Worm (Caenorhabditis elegans) whole organism, late embryonic: ENCODE data around the gene obr-2.

Experiments used
- C38D4.7 ChIP-seq: fragments of 200-800 bp; sonication (Bioruptor generic); optimal IDR thresholded peaks from 2 replicates; lab custom pipeline; 2018; ENCODE audit warnings: mild to moderate bottlenecking, missing genetic modification characterization, moderate library complexity, missing compliant biosample characterization
- F13H6.1 ChIP-seq: sonication (generic microtip); optimal IDR thresholded peaks from 2 replicates; lab custom pipeline; 2016; ENCODE audit warnings: missing genetic modification characterization, missing compliant biosample characterization
- K02D7.2 ChIP-seq: sonication (generic microtip); optimal IDR thresholded peaks from 2 replicates; lab custom pipeline; 2017; ENCODE audit warnings: mild to moderate bottlenecking, missing genetic modification characterization, missing compliant biosample characterization
- T23F11.4 ChIP-seq: fragments of 200-800 bp; sonication (Bioruptor generic); optimal IDR thresholded peaks from 2 replicates; lab custom pipeline; 2018; ENCODE audit warnings: mild to moderate bottlenecking, missing genetic modification characterization, missing compliant biosample characterization
- ama-1 ChIP-seq: fragments of 150-350 bp; optimal IDR thresholded peaks from 2 replicates; lab custom pipeline; 2014
- ceh-14 ChIP-seq: sonication (generic microtip); optimal IDR thresholded peaks from 2 replicates; lab custom pipeline; 2016; ENCODE audit warnings: missing genotype, missing genetic modification characterization, missing compliant biosample characterization
- ceh-18 ChIP-seq: sonication (generic microtip); optimal IDR thresholded peaks from 2 replicates; lab custom pipeline; 2016; ENCODE audit warnings: missing genetic modification characterization, missing compliant biosample characterization
- ceh-34 ChIP-seq: sonication (generic microtip); optimal IDR thresholded peaks from 2 replicates; lab custom pipeline; 2016; ENCODE audit warnings: mild to moderate bottlenecking, missing genetic modification characterization, missing compliant biosample characterization
- ceh-45 ChIP-seq: fragments of 200-800 bp; sonication (Bioruptor generic); IDR thresholded peaks from 2 replicates; pipeline ENCODE4 v1.3.6; 2022; ENCODE audit warnings: missing genetic modification reagents, missing genetic modification characterization, missing compliant biosample characterization
- ceh-6 ChIP-seq: fragments of 200-800 bp; sonication (Bioruptor generic); optimal IDR thresholded peaks from 2 replicates; lab custom pipeline; 2018; ENCODE audit warnings: mild to moderate bottlenecking, missing genetic modification characterization, missing compliant biosample characterization
- ceh-9 ChIP-seq: sonication (generic microtip); optimal IDR thresholded peaks from 2 replicates; lab custom pipeline; 2016; ENCODE audit warnings: mild to moderate bottlenecking, missing genetic modification characterization, inconsistent platforms, missing compliant biosample characterization
- dmd-4 ChIP-seq: sonication (generic microtip); optimal IDR thresholded peaks from 2 replicates; lab custom pipeline; 2016; ENCODE audit warnings: borderline replicate concordance, missing genetic modification characterization, missing compliant biosample characterization
- elt-2 ChIP-seq: sonication (generic microtip); optimal IDR thresholded peaks from 2 replicates; lab custom pipeline; 2016; ENCODE audit warnings: missing genetic modification reagents, missing genetic modification characterization, missing compliant biosample characterization
- eyg-1 ChIP-seq: sonication (generic microtip); optimal IDR thresholded peaks from 2 replicates; lab custom pipeline; 2016; ENCODE audit warnings: missing genotype, missing genetic modification characterization, missing compliant biosample characterization
- fax-1 ChIP-seq: sonication (generic microtip); optimal IDR thresholded peaks from 2 replicates; lab custom pipeline; 2016; ENCODE audit warnings: missing genotype, missing genetic modification characterization, missing compliant biosample characterization
- fkh-10 ChIP-seq: fragments of 150-350 bp; optimal IDR thresholded peaks from 2 replicates; lab custom pipeline; 2014; ENCODE audit warnings: missing biosample characterization, missing genetic modification reagents, missing genetic modification characterization
- fkh-6 ChIP-seq: sonication (generic microtip); optimal IDR thresholded peaks from 2 replicates; lab custom pipeline; 2016; ENCODE audit warnings: missing genetic modification characterization, missing compliant biosample characterization
- gmeb-2 ChIP-seq: sonication (generic microtip); optimal IDR thresholded peaks from 2 replicates; lab custom pipeline; 2016; ENCODE audit warnings: missing genetic modification characterization, inconsistent platforms, missing compliant biosample characterization
- hlh-30 ChIP-seq: sonication (generic microtip); optimal IDR thresholded peaks from 2 replicates; lab custom pipeline; 2017; ENCODE audit warnings: antibody characterized with exemption, missing genetic modification characterization, missing compliant biosample characterization; ENCODE audit not compliant: insufficient read depth
- hlh-6 ChIP-seq: sonication (generic microtip); optimal IDR thresholded peaks from 2 replicates; lab custom pipeline; 2016; ENCODE audit warnings: missing genotype, missing genetic modification characterization, missing compliant biosample characterization
- lin-11 ChIP-seq: fragments of 200-800 bp; sonication (Bioruptor generic); optimal IDR thresholded peaks from 2 replicates; lab custom pipeline; 2018; ENCODE audit warnings: mild to moderate bottlenecking, missing genetic modification characterization, missing compliant biosample characterization
- madf-2 ChIP-seq: sonication (generic microtip); optimal IDR thresholded peaks from 2 replicates; lab custom pipeline; 2017; ENCODE audit warnings: missing genetic modification characterization, missing compliant biosample characterization
- nhr-11 ChIP-seq: fragments of 150-350 bp; optimal IDR thresholded peaks from 2 replicates; lab custom pipeline; 2014; ENCODE audit warnings: missing biosample characterization, missing genetic modification characterization
- npax-4 ChIP-seq: sonication (generic microtip); optimal IDR thresholded peaks from 2 replicates; lab custom pipeline; 2016; ENCODE audit warnings: missing genetic modification characterization, missing compliant biosample characterization
- pat-9 ChIP-seq: fragments of 200-800 bp; sonication (Bioruptor generic); optimal IDR thresholded peaks from 2 replicates; lab custom pipeline; 2018; ENCODE audit warnings: mild to moderate bottlenecking, missing genetic modification characterization, moderate library complexity, missing compliant biosample characterization
- pax-1 ChIP-seq: fragments of 150-350 bp; optimal IDR thresholded peaks from 2 replicates; lab custom pipeline; 2014; ENCODE audit warnings: missing biosample characterization, missing genetic modification characterization
- pqm-1 ChIP-seq: sonication (generic microtip); optimal IDR thresholded peaks from 2 replicates; lab custom pipeline; 2016; ENCODE audit warnings: missing genetic modification characterization, missing compliant biosample characterization
- pros-1 ChIP-seq: fragments of 150-350 bp; optimal IDR thresholded peaks from 2 replicates; lab custom pipeline; 2014; ENCODE audit warnings: missing biosample characterization, missing genetic modification reagents, missing genetic modification characterization
- sdc-2 ChIP-seq: sonication (generic microtip); optimal IDR thresholded peaks from 2 replicates; lab custom pipeline; 2016; ENCODE audit warnings: missing genotype, missing genetic modification characterization, missing compliant biosample characterization
- sox-2 ChIP-seq: fragments of 200-800 bp; sonication (Bioruptor generic); IDR thresholded peaks from 2 replicates; pipeline ENCODE4 v1.3.6; 2022; ENCODE audit warnings: missing genetic modification reagents, missing genetic modification characterization, missing compliant biosample characterization
- sox-4 ChIP-seq: sonication (generic microtip); optimal IDR thresholded peaks from 2 replicates; lab custom pipeline; 2017; ENCODE audit warnings: mild to moderate bottlenecking, missing genetic modification characterization, inconsistent platforms, missing compliant biosample characterization
- syd-9 ChIP-seq: sonication (generic microtip); optimal IDR thresholded peaks from 2 replicates; lab custom pipeline; 2016; ENCODE audit warnings: mild to moderate bottlenecking, missing genetic modification characterization, moderate library complexity, missing compliant biosample characterization
- tbx-2 ChIP-seq: sonication (generic microtip); optimal IDR thresholded peaks from 2 replicates; lab custom pipeline; 2016; ENCODE audit warnings: missing genetic modification characterization, missing compliant biosample characterization
- ttx-3 ChIP-seq: sonication (generic microtip); optimal IDR thresholded peaks from 2 replicates; lab custom pipeline; 2016; ENCODE audit warnings: missing genetic modification reagents, missing genetic modification characterization, missing compliant biosample characterization
- unc-42 ChIP-seq: sonication (generic microtip); optimal IDR thresholded peaks from 2 replicates; lab custom pipeline; 2016; ENCODE audit warnings: missing genotype, missing genetic modification characterization, missing compliant biosample characterization
- zip-5 ChIP-seq: sonication (generic microtip); optimal IDR thresholded peaks from 2 replicates; lab custom pipeline; 2016; ENCODE audit warnings: missing genetic modification characterization, missing compliant biosample characterization

Gene obr-2

DNA sequence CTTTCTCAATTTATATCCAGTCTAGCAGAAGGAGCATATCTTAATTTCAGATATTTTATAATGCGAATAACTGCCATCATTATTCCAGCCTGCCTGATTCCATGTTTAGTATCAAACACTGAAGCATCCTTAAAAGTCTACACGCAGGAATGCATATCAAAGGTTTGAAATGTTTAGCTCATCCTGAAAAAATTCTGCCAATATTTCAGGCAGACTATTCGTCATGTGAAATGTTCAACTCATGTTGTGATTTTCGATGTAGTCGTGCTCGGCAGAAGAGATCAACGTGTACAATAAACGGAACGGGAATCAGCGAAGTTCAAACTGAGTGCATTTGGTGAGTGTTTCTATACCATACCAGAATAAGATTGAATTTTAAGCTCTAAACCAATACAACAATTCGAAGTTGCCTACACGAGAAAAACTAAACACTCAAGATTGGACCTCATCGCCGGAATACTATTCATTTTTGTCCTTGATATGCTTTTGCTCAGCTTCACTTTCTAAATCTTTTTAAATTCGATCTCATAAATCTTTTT is 14.5 kb downstream of the obr-2 start, which contains the start of gene T01C3.11:
Gene T01C3.11 (plus strand): TSS at position 51 of the 539 bp plus-strand sequence.
- TF ChIP-seq madf-2 (tag; lab: Kevin White, UChicago) = no peak
- TF ChIP-seq ceh-6 (GFP tag; lab: Kevin White, UChicago) = no peak
- no peak for TF ChIP-seq npax-4 (tag; lab: Kevin White, UChicago)
- no peak for TF ChIP-seq ceh-9 (tag; lab: Kevin White, UChicago)
- TF ChIP-seq gmeb-2 (tag; lab: Kevin White, UChicago) = no peak
- no peak for TF ChIP-seq sdc-2
- TF ChIP-seq ama-1 (lab: Kevin White, UChicago) = no peak
- no peak for TF ChIP-seq nhr-11 (tag; lab: Kevin White, UChicago)
- no peak for TF ChIP-seq fkh-6 (tag; lab: Kevin White, UChicago)
- TF ChIP-seq ttx-3 = no peak
- TF ChIP-seq syd-9 (tag; lab: Kevin White, UChicago) = no peak
- no peak for TF ChIP-seq zip-5 (tag; lab: Kevin White, UChicago)
- no peak for TF ChIP-seq K02D7.2 (tag; lab: Kevin White, UChicago)
- TF ChIP-seq ceh-18 (tag; lab: Kevin White, UChicago) = no peak
- no peak for TF ChIP-seq pros-1 (tag; lab: Kevin White, UChicago)
- no peak for TF ChIP-seq dmd-4
- TF ChIP-seq ceh-14 (tag; lab: Kevin White, UChicago) = no peak
- TF ChIP-seq fax-1 (tag; lab: Kevin White, UChicago) = no peak
- TF ChIP-seq hlh-30 (tag; lab: Kevin White, UChicago) = no peak
- no peak for TF ChIP-seq C38D4.7 (GFP tag; lab: Kevin White, UChicago)

DNA sequence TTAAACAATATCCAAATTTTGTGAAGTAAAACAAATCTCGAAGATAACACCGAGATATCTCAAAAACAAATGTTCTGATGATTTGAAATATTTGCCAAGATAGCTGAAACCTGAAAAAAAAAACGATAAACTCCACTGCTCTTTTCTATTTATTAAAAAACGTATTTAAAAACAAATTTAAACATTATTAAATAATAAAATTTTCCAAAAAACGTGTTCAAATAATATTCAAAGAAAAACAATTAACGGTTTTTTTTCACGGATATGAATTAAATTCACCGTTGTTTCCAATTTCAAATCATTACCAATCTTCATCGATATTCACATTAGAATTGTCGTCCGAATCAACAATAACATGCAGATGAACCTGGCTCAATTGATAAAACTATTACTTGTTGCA is 17.8 kb downstream of the obr-2 start, which contains the start of gene irld-14:
Gene irld-14 (plus strand): TSS at position 301 of the 400 bp plus-strand sequence.
- TF ChIP-seq eyg-1 (tag; lab: Kevin White, UChicago) (no peak), pat-9 (tag; lab: Kevin White, UChicago) (no peak), lin-11 (tag; lab: Kevin White, UChicago) (no peak), fax-1 (tag; lab: Kevin White, UChicago) (no peak), dmd-4 (no peak), elt-2 (no peak), ceh-18 (tag; lab: Kevin White, UChicago) (no peak), ttx-3 (no peak), fkh-10 (GFP tag; lab: Kevin White, UChicago) (no peak), ceh-9 (tag; lab: Kevin White, UChicago) (no peak), ceh-45 (no peak), F13H6.1 (tag; lab: Kevin White, UChicago) (no peak), hlh-6 (no peak)

ce11 chrV:14993620-14994019 is 20.4 kb downstream of the obr-2 start, which contains the start of gene fil-1:
Gene fil-1 (plus strand): TSS chrV:14993838.
- TF ChIP-seq lin-11 (tag; lab: Kevin White, UChicago) (no peak), syd-9 (tag; lab: Kevin White, UChicago) (no peak), T23F11.4 (GFP tag; lab: Kevin White, UChicago) (no peak), nhr-11 (tag; lab: Kevin White, UChicago) (no peak), sox-2 (GFP tag; lab: Robert Waterston, UW) (no peak), sox-4 (tag; lab: Kevin White, UChicago) (no peak), ceh-34 (tag; lab: Kevin White, UChicago) (no peak), tbx-2 (tag; lab: Kevin White, UChicago) (no peak), pqm-1 (no peak), madf-2 (tag; lab: Kevin White, UChicago) (no peak), unc-42 (tag; lab: Kevin White, UChicago) (no peak), pros-1 (tag; lab: Kevin White, UChicago) (no peak), pax-1 (no peak), zip-5 (tag; lab: Kevin White, UChicago) (no peak)
